Fruit fly (Drosophila melanogaster) whole organism, embryonic: ENCODE measurements around the gene ry.

ENCODE experiments used
- Ada2b ChIP-seq: fragments of 200-800 bp; sonication (Bioruptor generic); IDR thresholded peaks from 2 replicates; pipeline ENCODE4 v1.3.6; 2022; ENCODE audit warnings: missing biosample characterization, missing genetic modification characterization
- Atf3 ChIP-seq: fragments of 200-800 bp; sonication (Bioruptor generic); optimal IDR thresholded peaks from 3 replicates; lab custom pipeline; 2016; ENCODE audit warnings: missing biosample characterization, missing genetic modification characterization
- B-H2 ChIP-seq: fragments of 200-800 bp; sonication (Bioruptor generic); optimal IDR thresholded peaks from 2 replicates; lab custom pipeline; 2018; ENCODE audit warnings: missing biosample characterization, mild to moderate bottlenecking, missing genetic modification characterization
- CG10267 ChIP-seq: fragments of 200-800 bp; sonication (Bioruptor generic); optimal IDR thresholded peaks from 2 replicates; lab custom pipeline; 2018; ENCODE audit warnings: missing biosample characterization, mild to moderate bottlenecking, missing genetic modification characterization, moderate library complexity
- CG10274 ChIP-seq: fragments of 200-800 bp; sonication (Bioruptor generic); optimal IDR thresholded peaks from 3 replicates; lab custom pipeline; 2017; ENCODE audit warnings: missing biosample characterization, mild to moderate bottlenecking, missing genetic modification characterization
- CG10366 ChIP-seq: fragments of 200-800 bp; sonication (Bioruptor generic); IDR thresholded peaks from 2 replicates; pipeline ENCODE4 v1.3.6; 2022; ENCODE audit warnings: missing biosample characterization, missing genetic modification characterization
- CG11696 ChIP-seq: fragments of 200-800 bp; sonication (Bioruptor generic); IDR thresholded peaks from 2 replicates; pipeline ENCODE4 v1.3.6; 2022; ENCODE audit warnings: missing biosample characterization, missing genetic modification characterization
- CG12299 ChIP-seq: fragments of 200-800 bp; sonication (Bioruptor generic); optimal IDR thresholded peaks from 2 replicates; lab custom pipeline; 2018; ENCODE audit warnings: missing biosample characterization, mild to moderate bottlenecking, missing genetic modification characterization
- CG12659 ChIP-seq: fragments of 200-800 bp; sonication (Bioruptor generic); optimal IDR thresholded peaks from 3 replicates; lab custom pipeline; 2017; ENCODE audit warnings: mild to moderate bottlenecking, missing biosample characterization, missing genetic modification reagents, missing genetic modification characterization
- CG12769 ChIP-seq: fragments of 200-800 bp; sonication (Bioruptor generic); optimal IDR thresholded peaks from 2 replicates; lab custom pipeline; 2019; ENCODE audit warnings: missing biosample characterization, mild to moderate bottlenecking, missing genetic modification characterization, moderate library complexity
- CG15601 ChIP-seq: fragments of 200-800 bp; sonication (Bioruptor generic); optimal IDR thresholded peaks from 3 replicates; lab custom pipeline; 2019; ENCODE audit warnings: missing biosample characterization, mild to moderate bottlenecking, missing genetic modification characterization, moderate library complexity
- CG16779 ChIP-seq: fragments of 200-800 bp; sonication (Bioruptor generic); IDR thresholded peaks from 2 replicates; pipeline ENCODE4 v1.3.6; 2022; ENCODE audit warnings: missing biosample characterization, missing genetic modification characterization
- CG16863 ChIP-seq: fragments of 200-800 bp; sonication (Bioruptor generic); optimal IDR thresholded peaks from 3 replicates; lab custom pipeline; 2016; ENCODE audit warnings: missing biosample characterization, missing genetic modification characterization
- CG2120 ChIP-seq: fragments of 200-800 bp; sonication (Bioruptor generic); optimal IDR thresholded peaks from 3 replicates; lab custom pipeline; 2016; ENCODE audit warnings: missing biosample characterization, missing genetic modification characterization
- CG2202 ChIP-seq: fragments of 200-800 bp; sonication (Bioruptor generic); optimal IDR thresholded peaks from 2 replicates; lab custom pipeline; 2018; ENCODE audit warnings: missing biosample characterization, mild to moderate bottlenecking, missing genetic modification characterization
- CG32767 ChIP-seq: fragments of 200-800 bp; sonication (Bioruptor generic); IDR thresholded peaks from 2 replicates; pipeline ENCODE4 v1.3.6; 2022; ENCODE audit warnings: missing biosample characterization, missing genetic modification characterization
- CG33213 ChIP-seq: fragments of 200-800 bp; sonication (Bioruptor generic); optimal IDR thresholded peaks from 3 replicates; lab custom pipeline; 2016; ENCODE audit warnings: missing biosample characterization, missing genetic modification characterization
- CG42726 ChIP-seq: fragments of 200-800 bp; sonication (Bioruptor generic); IDR thresholded peaks from 2 replicates; pipeline ENCODE4 v1.3.6; 2022; ENCODE audit warnings: missing biosample characterization, missing genetic modification characterization; ENCODE audit not compliant: partially characterized antibody
- CG4282 ChIP-seq: fragments of 200-800 bp; sonication (Bioruptor generic); optimal IDR thresholded peaks from 2 replicates; lab custom pipeline; 2016; ENCODE audit warnings: missing biosample characterization, missing genetic modification characterization
- CG6272 ChIP-seq: fragments of 200-800 bp; sonication (Bioruptor generic); IDR thresholded peaks from 2 replicates; pipeline ENCODE4 v1.3.6; 2022; ENCODE audit warnings: missing biosample characterization, missing genetic modification characterization
- CG6765 ChIP-seq: fragments of 200-800 bp; sonication (Bioruptor generic); optimal IDR thresholded peaks from 3 replicates; lab custom pipeline; 2017; ENCODE audit warnings: missing biosample characterization, mild to moderate bottlenecking, missing genetic modification characterization
- CoRest ChIP-seq: fragments of 200-800 bp; sonication (Bioruptor generic); optimal IDR thresholded peaks from 3 replicates; lab custom pipeline; 2018; ENCODE audit warnings: missing biosample characterization, mild to moderate bottlenecking, missing genetic modification characterization, moderate library complexity
- Dref ChIP-seq: fragments of 200-800 bp; sonication (Bioruptor generic); IDR thresholded peaks from 2 replicates; pipeline ENCODE4 v1.3.6; 2022; ENCODE audit warnings: missing biosample characterization, missing genetic modification characterization
- HHEX ChIP-seq: fragments of 200-800 bp; sonication (Bioruptor generic); optimal IDR thresholded peaks from 3 replicates; lab custom pipeline; 2017; ENCODE audit warnings: missing biosample characterization, mild to moderate bottlenecking, missing genetic modification characterization, missing genetic modification reagents
- Myb ChIP-seq: fragments of 200-800 bp; sonication (Bioruptor generic); optimal IDR thresholded peaks from 2 replicates; lab custom pipeline; 2016; ENCODE audit warnings: missing biosample characterization, missing genetic modification characterization
- Nf-YC ChIP-seq: fragments of 200-800 bp; optimal IDR thresholded peaks from 3 replicates; lab custom pipeline; 2019; ENCODE audit warnings: missing biosample characterization, mild to moderate bottlenecking, missing genetic modification characterization, moderate library complexity
- Ravus ChIP-seq: fragments of 200-800 bp; sonication (Bioruptor generic); IDR thresholded peaks from 2 replicates; pipeline ENCODE4 v1.3.6; 2022; ENCODE audit warnings: missing biosample characterization, missing genetic modification characterization
- Scr ChIP-seq: fragments of 200-800 bp; sonication (Bioruptor generic); IDR thresholded peaks from 2 replicates; pipeline ENCODE4 v1.3.6; 2022; ENCODE audit warnings: missing biosample characterization, missing genetic modification characterization; ENCODE audit not compliant: partially characterized antibody
- Six4 ChIP-seq: fragments of 200-800 bp; sonication (Bioruptor generic); optimal IDR thresholded peaks from 2 replicates; lab custom pipeline; 2016; ENCODE audit warnings: missing biosample characterization, missing genetic modification characterization
- Stat92E ChIP-seq, 3 experiments: fragments of >200 bp in 2 of 3; fragments of 200-800 bp in 1 of 3; sonication (Bioruptor generic) in 1 of 3; optimal IDR thresholded peaks; 2 replicates each; lab custom pipeline; 2017 to 2019; ENCODE audit warnings: missing biosample characterization in 3 of 3, missing genetic modification characterization in 3 of 3, mild to moderate bottlenecking in 1 of 3, moderate library complexity in 1 of 3
- Trl ChIP-seq, 3 experiments: fragments of >200 bp in 2 of 3; fragments of 200-800 bp in 1 of 3; sonication (Bioruptor generic) in 1 of 3; optimal IDR thresholded peaks; 2 replicates in 1 of 3; 3 replicates in 2 of 3; lab custom pipeline; 2016 to 2017; ENCODE audit warnings: missing biosample characterization in 1 of 3, missing genetic modification characterization in 1 of 3
- amos ChIP-seq: fragments of 200-800 bp; sonication (Bioruptor generic); IDR thresholded peaks from 2 replicates; pipeline ENCODE4 v1.3.6; 2022; ENCODE audit warnings: missing biosample characterization, missing genetic modification characterization; ENCODE audit not compliant: partially characterized antibody
- dmrt11E ChIP-seq: fragments of 200-800 bp; sonication (Bioruptor generic); optimal IDR thresholded peaks from 3 replicates; lab custom pipeline; 2018; ENCODE audit warnings: missing biosample characterization, mild to moderate bottlenecking, missing genetic modification characterization, moderate library complexity
- dysf ChIP-seq: fragments of 200-800 bp; sonication (Bioruptor generic); IDR thresholded peaks from 3 replicates; pipeline ENCODE4 v1.3.6; 2022; ENCODE audit warnings: missing biosample characterization, missing genetic modification characterization
- emc ChIP-seq: fragments of 200-800 bp; sonication (Bioruptor generic); optimal IDR thresholded peaks from 2 replicates; lab custom pipeline; 2016; ENCODE audit warnings: missing biosample characterization, missing genetic modification characterization
- exex ChIP-seq: fragments of 200-800 bp; sonication (Bioruptor generic); optimal IDR thresholded peaks from 4 replicates; lab custom pipeline; 2018; ENCODE audit warnings: missing biosample characterization, mild to moderate bottlenecking, missing genetic modification characterization, moderate library complexity
- ftz-f1 ChIP-seq: fragments of 200-800 bp; sonication (Bioruptor generic); optimal IDR thresholded peaks from 2 replicates; lab custom pipeline; 2016; ENCODE audit warnings: missing biosample characterization, missing genetic modification characterization
- klu ChIP-seq: fragments of 200-800 bp; sonication (Bioruptor generic); IDR thresholded peaks from 2 replicates; pipeline ENCODE4 v1.3.6; 2022; ENCODE audit warnings: missing biosample characterization, missing genetic modification characterization
- nerfin-1 ChIP-seq: fragments of 200-800 bp; sonication (Bioruptor generic); optimal IDR thresholded peaks from 3 replicates; lab custom pipeline; 2019; ENCODE audit warnings: missing biosample characterization, mild to moderate bottlenecking, missing genetic modification characterization, moderate library complexity
- pros ChIP-seq: fragments of 200-800 bp; sonication (Bioruptor generic); optimal IDR thresholded peaks from 3 replicates; lab custom pipeline; 2019; ENCODE audit warnings: missing biosample characterization, mild to moderate bottlenecking, missing genetic modification characterization, moderate library complexity
- ro ChIP-seq: fragments of 200-800 bp; sonication (Bioruptor generic); IDR thresholded peaks from 2 replicates; pipeline ENCODE4 v1.3.6; 2022; ENCODE audit warnings: missing biosample characterization, missing genetic modification characterization
- row ChIP-seq: fragments of 200-800 bp; sonication (Bioruptor generic); IDR thresholded peaks from 3 replicates; pipeline ENCODE4 v1.3.6; 2022; ENCODE audit warnings: missing biosample characterization, missing genetic modification characterization
- sens ChIP-seq: fragments of 200-800 bp; sonication (Bioruptor generic); peaks from one replicate; lab custom pipeline; 2016; ENCODE audit warnings: missing biosample characterization, missing genetic modification characterization
- sqz ChIP-seq: fragments of 200-800 bp; sonication (Bioruptor generic); optimal IDR thresholded peaks from 3 replicates; lab custom pipeline; 2018; ENCODE audit warnings: missing biosample characterization, mild to moderate bottlenecking, missing genetic modification characterization
- sr ChIP-seq: fragments of 200-800 bp; sonication (Bioruptor generic); IDR thresholded peaks from 3 replicates; pipeline ENCODE4 v1.3.6; 2022; ENCODE audit warnings: missing biosample characterization, missing genetic modification characterization
- tin ChIP-seq: fragments of 200-800 bp; sonication (Bioruptor generic); optimal IDR thresholded peaks from 3 replicates; lab custom pipeline; 2016; ENCODE audit warnings: missing biosample characterization, missing genetic modification characterization
- tll ChIP-seq, 2 experiments: fragments of 200-800 bp in 1 of 2; fragments of >200 bp in 1 of 2; sonication (Bioruptor generic) in 1 of 2; optimal IDR thresholded peaks; 2 replicates each; lab custom pipeline; 2017 to 2019; ENCODE audit warnings: missing biosample characterization in 2 of 2, missing genetic modification characterization in 2 of 2, mild to moderate bottlenecking in 1 of 2, moderate library complexity in 1 of 2
- wor ChIP-seq: fragments of 200-800 bp; sonication (Bioruptor generic); IDR thresholded peaks from 2 replicates; pipeline ENCODE4 v1.3.6; 2022; ENCODE audit warnings: missing biosample characterization, missing genetic modification characterization
- zfh2 ChIP-seq: fragments of 200-800 bp; sonication (Bioruptor generic); optimal IDR thresholded peaks from 2 replicates; lab custom pipeline; 2016; ENCODE audit warnings: missing biosample characterization, missing genetic modification characterization

ry gene

DNA sequence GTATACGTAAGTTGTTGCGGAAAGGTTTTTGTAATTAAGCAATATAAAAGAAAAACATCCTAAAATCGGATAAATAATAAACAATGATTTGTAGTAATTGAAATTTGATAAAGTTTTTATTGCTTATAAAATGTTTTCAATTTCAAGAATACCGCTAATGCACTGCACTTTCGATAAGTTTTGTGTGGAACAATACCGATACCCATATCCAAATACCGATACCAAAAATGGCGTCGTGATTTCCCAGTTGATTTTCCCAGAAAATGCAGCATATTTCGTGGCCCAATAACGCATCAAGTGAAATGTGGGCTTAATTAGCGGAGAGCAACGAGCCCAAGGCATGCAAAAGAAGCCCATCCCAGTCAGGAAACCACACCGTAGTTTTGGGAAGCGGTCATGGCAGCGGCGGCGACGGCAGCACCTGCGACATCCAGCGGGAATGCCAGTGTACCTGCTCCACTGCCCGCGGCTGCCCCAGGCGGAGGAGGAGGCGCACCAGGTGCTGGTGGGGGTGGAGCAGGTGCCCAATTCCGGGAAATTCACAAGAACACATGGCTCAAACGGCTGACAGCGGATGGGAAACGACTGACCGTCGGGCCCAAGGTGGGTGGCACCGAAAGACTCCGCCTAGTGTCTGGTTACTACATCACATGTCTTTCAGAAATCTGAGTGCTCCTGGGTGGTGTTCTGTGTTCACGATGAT is 46.3 kb upstream of the ry start, which contains the start of gene CG31342 (continued):
- TF ChIP-seq Nf-YC (tag; lab: Kevin White, UChicago) (no peak), Six4 (peak; percentile 61), CG42726 (no peak), Stat92E (GFP tag; optimal IDR thresholded peaks at IDR 0.05; lab: Kevin White, UChicago) (peak in 1 of 3 experiments; percentile 86), CG15601 (tag; lab: Kevin White, UChicago) (peak; percentile 56), CG12659 (GFP tag; lab: Kevin White, UChicago) (peak; percentile 72), CG4282 (GFP tag; lab: Kevin White, UChicago) (no peak), wor (GFP tag; lab: Robert Waterston, UW) (no peak), dmrt11E (tag; lab: Kevin White, UChicago) (peak; percentile 54), amos (GFP tag; lab: Robert Waterston, UW) (peak; percentile 75; the same call in 1 of the 2 replicates), sens (GFP tag; lab: Kevin White, UChicago) (peak; percentile 94), Ada2b (GFP tag; lab: Robert Waterston, UW) (no peak), ftz-f1 (GFP tag; lab: Kevin White, UChicago) (no peak), CG2202 (tag; lab: Kevin White, UChicago) (peak; percentile 2), nerfin-1 (tag; lab: Kevin White, UChicago) (peak; percentile 98), zfh2 (peak; percentile 1), klu (GFP tag; lab: Robert Waterston, UW) (no peak), CG6765 (GFP tag; lab: Kevin White, UChicago) (peak; percentile 22), CG32767 (no peak), CoRest (tag; lab: Kevin White, UChicago) (peak; percentile 62), CG16779 (GFP tag; lab: Robert Waterston, UW) (no peak), Myb (GFP tag; lab: Kevin White, UChicago) (no peak), tin (GFP tag; lab: Kevin White, UChicago) (peak; percentile 17), CG12299 (tag; lab: Kevin White, UChicago) (no peak), ro (GFP tag; lab: Robert Waterston, UW) (no peak), emc (GFP tag; lab: Kevin White, UChicago) (no peak), dysf (no peak), sqz (no peak), pros (GFP tag; lab: Kevin White, UChicago) (no peak), B-H2 (GFP tag; lab: Kevin White, UChicago) (no peak), CG16863 (GFP tag; lab: Kevin White, UChicago) (no peak), CG33213 (GFP tag; lab: Kevin White, UChicago) (no peak), Ravus (GFP tag; lab: Robert Waterston, UW) (no peak), Dref (GFP tag; lab: Robert Waterston, UW) (peak; percentile 70), CG6272 (GFP tag; lab: Robert Waterston, UW) (no peak), CG10366 (GFP tag; lab: Robert Waterston, UW) (no peak), CG10274 (GFP tag; lab: Kevin White, UChicago) (no peak), CG2120 (peak; percentile 49), Scr (GFP tag; lab: Robert Waterston, UW) (peak; percentile 73), row (peak; percentile 77), CG12769 (tag; lab: Kevin White, UChicago) (no peak), HHEX (no peak), exex (tag; lab: Kevin White, UChicago) (no peak), CG10267 (peak; percentile 64), tll (GFP tag; optimal IDR thresholded peaks at IDR 0.05; lab: Kevin White, UChicago) (no peak), Trl (optimal IDR thresholded peaks at IDR 0.05; lab: Kevin White, UChicago) (no peak), Trl (GFP tag; optimal IDR thresholded peaks at IDR 0.05; lab: Kevin White, UChicago) (no peak), CG11696 (GFP tag; lab: Robert Waterston, UW) (no peak), sr (GFP tag; lab: Robert Waterston, UW) (0 out of 3 replicates have a peak, but pooled peaks have one; percentile 21), Atf3 (no peak)
